Worm (Caenorhabditis elegans): Measurements from ENCODE around the gene idpb-3.

Gene idpb-3

ce11 chrII:5141945-5142514, 40.4 kb upstream of the idpb-3 start, which contains the start of gene nas-29 (continued):
- TF ChIP-seq sma-3 (GFP tag; optimal IDR thresholded peaks at IDR 0.05) (peak; percentile 28), nhr-12 (tag; optimal IDR thresholded peaks at IDR 0.05) (no peak), nhr-237 (tag; optimal IDR thresholded peaks at IDR 0.05) (no peak), sem-4 (tag; optimal IDR thresholded peaks at IDR 0.05) (no peak), sma-9 (GFP tag; optimal IDR thresholded peaks at IDR 0.05) (peak; percentile 50), sma-9 (tag; optimal IDR thresholded peaks at IDR 0.05) (no peak), lin-39 (tag; optimal IDR thresholded peaks at IDR 0.05) (no peak), F13H6.1 (tag; optimal IDR thresholded peaks at IDR 0.05) (peak; percentile 28), nhr-6 (tag; optimal IDR thresholded peaks at IDR 0.05) (no peak), elt-3 (tag; optimal IDR thresholded peaks at IDR 0.05) (no peak), unc-39 (tag; optimal IDR thresholded peaks at IDR 0.05) (no peak), elt-1 (tag; optimal IDR thresholded peaks at IDR 0.05) (no peak), ama-1 (optimal IDR thresholded peaks at IDR 0.05) (no peak), fos-1 (tag; optimal IDR thresholded peaks at IDR 0.05) (peak; percentile 70), Y55F3AM.14 (GFP tag; optimal IDR thresholded peaks at IDR 0.05) (no peak), ZK546.5 (tag; optimal IDR thresholded peaks at IDR 0.05) (no peak), mab-5 (tag; optimal IDR thresholded peaks at IDR 0.05) (no peak), ztf-11 (tag; optimal IDR thresholded peaks at IDR 0.05) (no peak), nhr-11 (tag; optimal IDR thresholded peaks at IDR 0.05) (no peak), nhr-21 (tag; optimal IDR thresholded peaks at IDR 0.05) (peak; percentile 37)

- TF ChIP-seq blmp-1 (tag; optimal IDR thresholded peaks at IDR 0.05; ENCODE audit: insufficient read depth) (no peak), nhr-10 (tag; optimal IDR thresholded peaks at IDR 0.05) (no peak), ama-1 (optimal IDR thresholded peaks at IDR 0.05) (no peak), mdl-1 (tag; optimal IDR thresholded peaks at IDR 0.05) (no peak), nhr-6 (tag; optimal IDR thresholded peaks at IDR 0.05) (no peak), peb-1 (tag; optimal IDR thresholded peaks at IDR 0.05) (no peak), ZK546.5 (tag; optimal IDR thresholded peaks at IDR 0.05) (no peak)
These were observed 34.7 kb upstream of the idpb-3 start, which contains the start of gene F58A6.2 for ce11 chrII:5136296-5136767. TSS of gene F58A6.2 (plus strand) at chrII:5136717.

ce11 chrII:5131800-5132199, 30.2 kb upstream of the idpb-3 start:
- TF ChIP-seq Y55F3AM.14 (GFP tag; optimal IDR thresholded peaks at IDR 0.05) = no peak
- no peak for TF ChIP-seq snpc-4 (tag; optimal IDR thresholded peaks at IDR 0.05)
- no peak for TF ChIP-seq fos-1 (tag; optimal IDR thresholded peaks at IDR 0.05)
- TF ChIP-seq gmeb-1 (tag; optimal IDR thresholded peaks at IDR 0.05) = no peak
- no peak for TF ChIP-seq R02D3.7 (tag; optimal IDR thresholded peaks at IDR 0.05)
- no peak for TF ChIP-seq ztf-11 (tag; optimal IDR thresholded peaks at IDR 0.05)
- no peak for TF ChIP-seq F13H6.1 (tag; optimal IDR thresholded peaks at IDR 0.05)
- no peak for TF ChIP-seq mab-5 (tag; optimal IDR thresholded peaks at IDR 0.05)
- no peak for TF ChIP-seq ama-1 (optimal IDR thresholded peaks at IDR 0.05)
- no peak for TF ChIP-seq ZK546.5 (tag; optimal IDR thresholded peaks at IDR 0.05)
- TF ChIP-seq nhr-12 (tag; optimal IDR thresholded peaks at IDR 0.05) = no peak
- TF ChIP-seq ceh-16 (tag; optimal IDR thresholded peaks at IDR 0.05) = no peak
- TF ChIP-seq elt-1 (tag; optimal IDR thresholded peaks at IDR 0.05) = no peak
- no peak for TF ChIP-seq nhr-25 (tag; optimal IDR thresholded peaks at IDR 0.05)
- TF ChIP-seq mdl-1 (tag; optimal IDR thresholded peaks at IDR 0.05) = no peak

- TF ChIP-seq C34F6.9 (tag; optimal IDR thresholded peaks at IDR 0.05) (no peak), mab-5 (tag; optimal IDR thresholded peaks at IDR 0.05) (no peak), aly-2 (tag; optimal IDR thresholded peaks at IDR 0.05) (no peak), sma-9 (GFP tag; optimal IDR thresholded peaks at IDR 0.05) (no peak), sma-9 (tag; optimal IDR thresholded peaks at IDR 0.05) (no peak), nhr-11 (tag; optimal IDR thresholded peaks at IDR 0.05) (no peak), elt-1 (tag; optimal IDR thresholded peaks at IDR 0.05) (no peak), dmd-4 (tag; optimal IDR thresholded peaks at IDR 0.05) (no peak)
These were observed 28.5 kb upstream of the idpb-3 start, which contains the start of gene lgc-56 for ce11 chrII:5130081-5130480. TSS of gene lgc-56 (plus strand) at chrII:5130381.

ce11 chrII:5120612-5121011, 19.0 kb upstream of the idpb-3 start:
- TF ChIP-seq unc-62 (GFP tag; optimal IDR thresholded peaks at IDR 0.05) (peak; percentile 7), elt-3 (tag; optimal IDR thresholded peaks at IDR 0.05) (no peak)
